Fruit fly (Drosophila melanogaster) whole organism, embryonic: ENCODE results near the gene CG13071.
A peak's percentile ranks its signal among the peaks of the same experiment; 100 is the strongest.

Source experiments
- CG10267 ChIP-seq: fragments of 200-800 bp; sonication (Bioruptor generic); optimal IDR thresholded peaks from 2 replicates; lab custom pipeline; 2018; ENCODE audit warnings: missing biosample characterization, mild to moderate bottlenecking, missing genetic modification characterization, moderate library complexity
- CG12659 ChIP-seq: fragments of 200-800 bp; sonication (Bioruptor generic); optimal IDR thresholded peaks from 3 replicates; lab custom pipeline; 2017; ENCODE audit warnings: mild to moderate bottlenecking, missing biosample characterization, missing genetic modification reagents, missing genetic modification characterization
- CG13287 ChIP-seq: fragments of 200-800 bp; sonication (Bioruptor generic); IDR thresholded peaks from 2 replicates; pipeline ENCODE4 v1.3.6; 2022; ENCODE audit warnings: missing biosample characterization, missing genetic modification characterization; ENCODE audit not compliant: partially characterized antibody
- CG14050 ChIP-seq: fragments of 200-800 bp; sonication (Bioruptor generic); IDR thresholded peaks from 3 replicates; pipeline ENCODE4 v1.3.6; 2022; ENCODE audit warnings: missing biosample characterization, missing genetic modification characterization
- CG1529 ChIP-seq: fragments of 200-800 bp; sonication (Bioruptor generic); optimal IDR thresholded peaks from 3 replicates; lab custom pipeline; 2018; ENCODE audit warnings: missing biosample characterization, missing genetic modification characterization
- CG15514 ChIP-seq: fragments of 200-800 bp; sonication (Bioruptor generic); optimal IDR thresholded peaks from 3 replicates; lab custom pipeline; 2017; ENCODE audit warnings: missing biosample characterization, missing genetic modification characterization, mild to moderate bottlenecking, moderate library complexity, missing genetic modification reagents
- CG1603 ChIP-seq: fragments of 200-800 bp; sonication (Bioruptor generic); optimal IDR thresholded peaks from 2 replicates; lab custom pipeline; 2019; ENCODE audit warnings: missing biosample characterization, mild to moderate bottlenecking, missing genetic modification characterization, moderate library complexity
- CG17186 ChIP-seq: fragments of 200-800 bp; sonication (Bioruptor generic); optimal IDR thresholded peaks from 3 replicates; lab custom pipeline; 2017; ENCODE audit warnings: missing biosample characterization, missing genetic modification reagents, missing genetic modification characterization
- CG17359 ChIP-seq: fragments of 200-800 bp; sonication (Bioruptor generic); optimal IDR thresholded peaks from 3 replicates; lab custom pipeline; 2018; ENCODE audit warnings: missing biosample characterization, mild to moderate bottlenecking, missing genetic modification characterization, moderate library complexity
- CG17385 ChIP-seq: fragments of 200-800 bp; sonication (Bioruptor generic); optimal IDR thresholded peaks from 3 replicates; lab custom pipeline; 2018; ENCODE audit warnings: missing biosample characterization, mild to moderate bottlenecking, missing genetic modification characterization
- CG18619 ChIP-seq: fragments of 200-800 bp; sonication (Bioruptor generic); optimal IDR thresholded peaks from 3 replicates; lab custom pipeline; 2017; ENCODE audit warnings: missing biosample characterization, mild to moderate bottlenecking, missing genetic modification characterization
- CG30020 ChIP-seq: fragments of 200-800 bp; optimal IDR thresholded peaks from 2 replicates; lab custom pipeline; 2019; ENCODE audit warnings: missing biosample characterization, mild to moderate bottlenecking, missing genetic modification characterization, moderate library complexity
- CG42726 ChIP-seq: fragments of 200-800 bp; sonication (Bioruptor generic); IDR thresholded peaks from 2 replicates; pipeline ENCODE4 v1.3.6; 2022; ENCODE audit warnings: missing biosample characterization, missing genetic modification characterization; ENCODE audit not compliant: partially characterized antibody
- CG4820 ChIP-seq: fragments of 200-800 bp; sonication (Bioruptor generic); optimal IDR thresholded peaks from 3 replicates; lab custom pipeline; 2016; ENCODE audit warnings: missing biosample characterization, missing genetic modification characterization
- CG6254 ChIP-seq: fragments of 200-800 bp; sonication (Bioruptor generic); optimal IDR thresholded peaks from 3 replicates; lab custom pipeline; 2017; ENCODE audit warnings: mild to moderate bottlenecking, missing biosample characterization, missing genetic modification reagents, missing genetic modification characterization
- CG7928 ChIP-seq: fragments of 200-800 bp; sonication (Bioruptor generic); optimal IDR thresholded peaks from 2 replicates; lab custom pipeline; 2017; ENCODE audit warnings: missing biosample characterization, mild to moderate bottlenecking, missing genetic modification characterization
- CG8478 ChIP-seq: fragments of >200 bp; optimal IDR thresholded peaks from 2 replicates; lab custom pipeline; 2018
- CG9797 ChIP-seq: fragments of 200-800 bp; sonication (Bioruptor generic); optimal IDR thresholded peaks from 3 replicates; lab custom pipeline; 2018; ENCODE audit warnings: missing biosample characterization, mild to moderate bottlenecking, missing genetic modification characterization
- Deaf1 ChIP-seq: fragments of 200-800 bp; optimal IDR thresholded peaks from 3 replicates; lab custom pipeline; 2019; ENCODE audit warnings: missing biosample characterization, mild to moderate bottlenecking, missing genetic modification characterization, moderate library complexity
- Dp ChIP-seq: fragments of 200-800 bp; sonication (Bioruptor generic); optimal IDR thresholded peaks from 2 replicates; lab custom pipeline; 2018; ENCODE audit warnings: missing biosample characterization, mild to moderate bottlenecking, missing genetic modification characterization, moderate library complexity
- Eip74EF ChIP-seq, 2 experiments: fragments of 200-800 bp in 1 of 2; fragments of >200 bp in 1 of 2; sonication (Bioruptor generic) in 1 of 2; optimal IDR thresholded peaks; 2 replicates each; lab custom pipeline; 2017 to 2019; ENCODE audit warnings: missing biosample characterization in 2 of 2, missing genetic modification characterization in 2 of 2, mild to moderate bottlenecking in 1 of 2, moderate library complexity in 1 of 2
- HLH4C ChIP-seq: fragments of 200-800 bp; sonication (Bioruptor generic); IDR thresholded peaks from 3 replicates; pipeline ENCODE4 v1.3.6; 2022; ENCODE audit warnings: missing biosample characterization, missing genetic modification characterization; ENCODE audit not compliant: partially characterized antibody
- Hand ChIP-seq: fragments of 200-800 bp; sonication (Bioruptor generic); optimal IDR thresholded peaks from 2 replicates; lab custom pipeline; 2017; ENCODE audit warnings: mild to moderate bottlenecking, missing biosample characterization, missing genetic modification reagents, missing genetic modification characterization
- HmgD ChIP-seq: fragments of 200-800 bp; sonication (Bioruptor generic); optimal IDR thresholded peaks from 3 replicates; lab custom pipeline; 2016; ENCODE audit warnings: missing biosample characterization, missing genetic modification characterization
- Hr39 ChIP-seq: fragments of >200 bp; optimal IDR thresholded peaks from 2 replicates; lab custom pipeline; 2017
- Jarid2 ChIP-seq: fragments of 200-800 bp; sonication (Bioruptor generic); optimal IDR thresholded peaks from 3 replicates; lab custom pipeline; 2017; ENCODE audit warnings: mild to moderate bottlenecking, missing biosample characterization, missing genetic modification reagents, missing genetic modification characterization
- MESR4 ChIP-seq: fragments of 200-800 bp; sonication (Bioruptor generic); optimal IDR thresholded peaks from 2 replicates; lab custom pipeline; 2018; ENCODE audit warnings: missing biosample characterization, mild to moderate bottlenecking, missing genetic modification characterization, moderate library complexity
- NC2α ChIP-seq: fragments of 200-800 bp; sonication (Bioruptor generic); optimal IDR thresholded peaks from 2 replicates; lab custom pipeline; 2016; ENCODE audit warnings: missing biosample characterization, missing genetic modification characterization
- Oaz ChIP-seq: fragments of 200-800 bp; sonication (Bioruptor generic); IDR thresholded peaks from 2 replicates; pipeline ENCODE4 v1.3.6; 2022; ENCODE audit warnings: missing biosample characterization, missing genetic modification characterization
- Ravus ChIP-seq: fragments of 200-800 bp; sonication (Bioruptor generic); IDR thresholded peaks from 2 replicates; pipeline ENCODE4 v1.3.6; 2022; ENCODE audit warnings: missing biosample characterization, missing genetic modification characterization
- Scr ChIP-seq: fragments of 200-800 bp; sonication (Bioruptor generic); IDR thresholded peaks from 2 replicates; pipeline ENCODE4 v1.3.6; 2022; ENCODE audit warnings: missing biosample characterization, missing genetic modification characterization; ENCODE audit not compliant: partially characterized antibody
- Sry-δ ChIP-seq: fragments of 200-800 bp; sonication (Bioruptor generic); optimal IDR thresholded peaks from 2 replicates; lab custom pipeline; 2016; ENCODE audit warnings: missing biosample characterization, missing genetic modification characterization
- chif ChIP-seq, 2 experiments: fragments of 200-800 bp; sonication (Bioruptor generic); optimal IDR thresholded peaks; 3 replicates each; lab custom pipeline; 2016; ENCODE audit warnings: missing biosample characterization in 2 of 2, missing genetic modification characterization in 2 of 2
- crp ChIP-seq, 2 experiments: fragments of 200-800 bp; sonication (Bioruptor generic); optimal IDR thresholded peaks; 2 replicates in 1 of 2; 3 replicates in 1 of 2; lab custom pipeline; 2017; ENCODE audit warnings: missing biosample characterization in 2 of 2, missing genetic modification characterization in 2 of 2, mild to moderate bottlenecking in 1 of 2, moderate library complexity in 1 of 2
- dpn ChIP-seq, 2 experiments: fragments of 200-800 bp; sonication (Bioruptor generic); optimal IDR thresholded peaks; 3 replicates each; lab custom pipeline; 2016; ENCODE audit warnings: missing biosample characterization in 2 of 2, missing genetic modification characterization in 2 of 2
- ems ChIP-seq: fragments of 200-800 bp; sonication (Bioruptor generic); optimal IDR thresholded peaks from 3 replicates; lab custom pipeline; 2016; ENCODE audit warnings: missing biosample characterization, missing genetic modification characterization
- gce ChIP-seq: fragments of 200-800 bp; sonication (Bioruptor generic); IDR thresholded peaks from 3 replicates; pipeline ENCODE4 v1.3.6; 2022; ENCODE audit warnings: missing biosample characterization, missing genetic modification characterization
- hbn ChIP-seq: fragments of 200-800 bp; sonication (Bioruptor generic); IDR thresholded peaks from 2 replicates; pipeline ENCODE4 v1.3.6; 2022; ENCODE audit warnings: missing biosample characterization, missing genetic modification characterization; ENCODE audit not compliant: partially characterized antibody
- her ChIP-seq: fragments of 200-800 bp; sonication (Bioruptor generic); optimal IDR thresholded peaks from 2 replicates; lab custom pipeline; 2016; ENCODE audit warnings: missing biosample characterization, missing genetic modification characterization
- klu ChIP-seq: fragments of 200-800 bp; sonication (Bioruptor generic); IDR thresholded peaks from 2 replicates; pipeline ENCODE4 v1.3.6; 2022; ENCODE audit warnings: missing biosample characterization, missing genetic modification characterization
- nmo ChIP-seq: fragments of 200-800 bp; sonication (Bioruptor generic); optimal IDR thresholded peaks from 2 replicates; lab custom pipeline; 2018; ENCODE audit warnings: missing biosample characterization, mild to moderate bottlenecking, missing genetic modification characterization, moderate library complexity
- row ChIP-seq: fragments of 200-800 bp; sonication (Bioruptor generic); IDR thresholded peaks from 3 replicates; pipeline ENCODE4 v1.3.6; 2022; ENCODE audit warnings: missing biosample characterization, missing genetic modification characterization
- sd ChIP-seq: fragments of 200-800 bp; sonication (Bioruptor generic); optimal IDR thresholded peaks from 3 replicates; lab custom pipeline; 2018; ENCODE audit warnings: missing biosample characterization, mild to moderate bottlenecking, missing genetic modification characterization, moderate library complexity
- sob ChIP-seq: fragments of 200-800 bp; sonication (Bioruptor generic); IDR thresholded peaks from 2 replicates; pipeline ENCODE4 v1.3.6; 2022; ENCODE audit warnings: missing biosample characterization, missing genetic modification characterization
- sug ChIP-seq: fragments of 200-800 bp; optimal IDR thresholded peaks from 2 replicates; lab custom pipeline; 2019; ENCODE audit warnings: missing biosample characterization, mild to moderate bottlenecking, missing genetic modification characterization, moderate library complexity
- tap ChIP-seq: fragments of 200-800 bp; optimal IDR thresholded peaks from 3 replicates; lab custom pipeline; 2019; ENCODE audit warnings: missing biosample characterization, mild to moderate bottlenecking, missing genetic modification characterization, moderate library complexity
- trem ChIP-seq: fragments of 200-800 bp; optimal IDR thresholded peaks from 3 replicates; lab custom pipeline; 2019; ENCODE audit warnings: missing biosample characterization, mild to moderate bottlenecking, missing genetic modification characterization, moderate library complexity

Gene CG13071

dm6 chr3L:16231857-16232256 lies 30.7 kb upstream of the CG13071 start, which contains the start of the genes PDCD-5 and MED10 (continued):
- no peak; the same call in 1 of the 2 replicates for TF ChIP-seq hbn
- TF ChIP-seq CG1603: peak; percentile 83
- no peak for TF ChIP-seq Hr39 (lab: Kevin White, UChicago)
- TF ChIP-seq CG1529 (GFP tag; lab: Kevin White, UChicago): no peak
- TF ChIP-seq MESR4 (GFP tag; lab: Kevin White, UChicago): peak; percentile 92
- TF ChIP-seq Scr (GFP tag; lab: Robert Waterston, UW): peak; percentile 46
- TF ChIP-seq klu: no peak
- TF ChIP-seq ems (GFP tag; lab: Kevin White, UChicago): no peak
- TF ChIP-seq CG30020: peak; percentile 80
- no peak for TF ChIP-seq sd (tag; lab: Kevin White, UChicago)
- TF ChIP-seq HmgD (GFP tag; lab: Kevin White, UChicago): peak; percentile 35
- no peak for TF ChIP-seq Jarid2 (GFP tag; lab: Kevin White, UChicago)
- no peak for TF ChIP-seq CG14050 (GFP tag; lab: Robert Waterston, UW)
- TF ChIP-seq Sry-δ: peak; percentile 57
- peak; percentile 58 for TF ChIP-seq Deaf1 (tag; lab: Kevin White, UChicago)
- no peak for TF ChIP-seq HLH4C (GFP tag; lab: Robert Waterston, UW)
- no peak for TF ChIP-seq tap (tag; lab: Kevin White, UChicago)
- TF ChIP-seq trem (tag; lab: Kevin White, UChicago): peak; percentile 42
- peak; percentile 44; the same call in 1 of the 2 replicates for TF ChIP-seq sob (GFP tag; lab: Robert Waterston, UW)
- TF ChIP-seq her (GFP tag; lab: Kevin White, UChicago): peak; percentile 100
- TF ChIP-seq Hand (GFP tag; lab: Kevin White, UChicago): no peak
- peak in 1 of 2 experiments; percentile 72 for TF ChIP-seq crp (GFP tag; optimal IDR thresholded peaks at IDR 0.05; lab: Kevin White, UChicago)
- peak in 1 of 2 experiments; percentile 13 for TF ChIP-seq chif (GFP tag; optimal IDR thresholded peaks at IDR 0.05; lab: Kevin White, UChicago)
- TF ChIP-seq Dp (GFP tag; lab: Kevin White, UChicago): peak; percentile 38
- no peak for TF ChIP-seq NC2α (GFP tag; lab: Kevin White, UChicago)
- no peak for TF ChIP-seq CG6254
- peak; percentile 34 for TF ChIP-seq CG10267
- TF ChIP-seq Ravus: no peak
- TF ChIP-seq CG15514 (GFP tag; lab: Kevin White, UChicago): peak; percentile 53
- TF ChIP-seq CG17359 (tag; lab: Kevin White, UChicago): peak; percentile 45
- TF ChIP-seq Eip74EF (GFP tag; optimal IDR thresholded peaks at IDR 0.05; lab: Kevin White, UChicago): no peak
- TF ChIP-seq CG12659 (GFP tag; lab: Kevin White, UChicago): peak; percentile 60
- peak; percentile 28; the same call in 1 of the 3 replicates for TF ChIP-seq row (GFP tag; lab: Robert Waterston, UW)
- peak; percentile 70 for TF ChIP-seq nmo
- peak; percentile 66; the same call in 1 of the 2 replicates for TF ChIP-seq CG42726
- no peak for TF ChIP-seq CG18619 (GFP tag; lab: Kevin White, UChicago)
- TF ChIP-seq CG8478 (lab: Kevin White, UChicago): no peak
- peak; percentile 99 for TF ChIP-seq CG17385 (GFP tag; lab: Kevin White, UChicago)
- TF ChIP-seq CG13287 (GFP tag; lab: Robert Waterston, UW): peak; percentile 36; the same call in 1 of the 2 replicates
- no peak for TF ChIP-seq Oaz
- peak; percentile 97 for TF ChIP-seq CG7928 (GFP tag; lab: Kevin White, UChicago)
- no peak for TF ChIP-seq CG4820
- TF ChIP-seq gce: no peak
- TF ChIP-seq CG17186 (GFP tag; lab: Kevin White, UChicago): peak; percentile 62
- peak; percentile 9 to 14 for TF ChIP-seq dpn (GFP tag; optimal IDR thresholded peaks at IDR 0.05; lab: Kevin White, UChicago)
- TF ChIP-seq sug: peak; percentile 27
- peak; percentile 77 for TF ChIP-seq CG9797 (GFP tag; lab: Kevin White, UChicago)
